Fruit fly (Drosophila melanogaster) S2 (cell line): Measurements from ENCODE around the gene Gyc89Da.

ENCODE experiments used
- CG8478 ChIP-seq: fragments of >200 bp; optimal IDR thresholded peaks from 2 replicates; lab custom pipeline; 2018
- CTCF ChIP-seq, 2 experiments: fragments of >200 bp; optimal IDR thresholded peaks; 2 replicates each; lab custom pipeline; 2018

dm6 chr3R:16469501-16470263, 2.7 kb upstream of the Gyc89Da start, which contains the start of the genes CG42232 and CSN5:
- no peak for TF ChIP-seq CTCF (optimal IDR thresholded peaks at IDR 0.05; lab: Kevin White, UChicago)
- no peak for TF ChIP-seq CG8478
